Worm (Caenorhabditis elegans) whole organism, L3 larva: Measurements from ENCODE around the gene tmem-135.

ENCODE experiments used
- fkh-2 ChIP-seq: fragments of 150-350 bp; optimal IDR thresholded peaks from 2 replicates; lab custom pipeline; 2014; ENCODE audit warnings: missing biosample characterization, missing genetic modification reagents, missing genetic modification characterization
- mdl-1 ChIP-seq: fragments of 150-350 bp; optimal IDR thresholded peaks from 2 replicates; lab custom pipeline; 2014; ENCODE audit warnings: missing biosample characterization, missing genetic modification characterization
- nfya-1 ChIP-seq: sonication (generic microtip); optimal IDR thresholded peaks from 2 replicates; lab custom pipeline; 2017; ENCODE audit warnings: missing genetic modification characterization, mild to moderate bottlenecking, missing compliant biosample characterization, antibody characterized with exemption, moderate library complexity; ENCODE audit not compliant: insufficient read depth
- nhr-11 ChIP-seq: fragments of 150-350 bp; optimal IDR thresholded peaks from 2 replicates; lab custom pipeline; 2014; ENCODE audit warnings: missing biosample characterization, missing genetic modification characterization
- nhr-12 ChIP-seq: fragments of 150-350 bp; optimal IDR thresholded peaks from 2 replicates; lab custom pipeline; 2014; ENCODE audit warnings: missing biosample characterization, missing genetic modification characterization
- nhr-28 ChIP-seq: fragments of 150-350 bp; optimal IDR thresholded peaks from 2 replicates; lab custom pipeline; 2014; ENCODE audit warnings: missing biosample characterization, missing genetic modification characterization

ce11 chrX:4626891-4627290 is 46.6 kb upstream of the tmem-135 start:
- TF ChIP-seq nhr-11 (no peak), nhr-28 (tag; lab: Kevin White, UChicago) (no peak), nhr-12 (tag; lab: Kevin White, UChicago) (no peak), nfya-1 (tag; lab: Kevin White, UChicago) (no peak), mdl-1 (tag; lab: Kevin White, UChicago) (no peak), fkh-2 (tag; lab: Kevin White, UChicago) (no peak)
